Fruit fly (Drosophila melanogaster): ENCODE data around the gene Tudor-SN.

Gene Tudor-SN

dm6 chr3L:264378-265151 lies at the start of gene Tudor-SN, which contains the start of gene mRpL17:
Gene Tudor-SN (minus strand): TSS chr3L:264380.
Gene mRpL17 (plus strand): TSS chr3L:264779.
- TF ChIP-seq CG13123 (GFP tag; optimal IDR thresholded peaks at IDR 0.05) (peak; percentile 52), ATbp (GFP tag; optimal IDR thresholded peaks at IDR 0.05) (no peak), lola (GFP tag; optimal IDR thresholded peaks at IDR 0.05) (peak in 1 of 3 experiments; percentile 55), CG9437 (GFP tag; optimal IDR thresholded peaks at IDR 0.05) (peak; percentile 97), CG8388 (GFP tag; optimal IDR thresholded peaks at IDR 0.05) (peak; percentile 9), CG11456 (GFP tag; IDR thresholded peaks at IDR 0.05) (peak; percentile 64; the same call in 1 of the 3 replicates), tin (GFP tag; optimal IDR thresholded peaks at IDR 0.05) (peak; percentile 30), Rfx (GFP tag; IDR thresholded peaks at IDR 0.05) (peak; percentile 66), zen2 (GFP tag; IDR thresholded peaks at IDR 0.05; ENCODE audit: partially characterized antibody) (peak; percentile 96), zf30C (GFP tag; optimal IDR thresholded peaks at IDR 0.05) (no peak), CG8089 (GFP tag; optimal IDR thresholded peaks at IDR 0.05) (no peak), CG16863 (GFP tag; optimal IDR thresholded peaks at IDR 0.05) (peak; percentile 5), Dip2 (GFP tag; IDR thresholded peaks at IDR 0.05) (no peak), CG9876 (GFP tag; optimal IDR thresholded peaks at IDR 0.05) (no peak), CG15479 (GFP tag; optimal IDR thresholded peaks at IDR 0.05) (no peak), row (GFP tag; IDR thresholded peaks at IDR 0.05) (peak; percentile 78), CG7786 (GFP tag; optimal IDR thresholded peaks at IDR 0.05) (no peak), btn (GFP tag; optimal IDR thresholded peaks at IDR 0.05) (no peak), otp (GFP tag; IDR thresholded peaks at IDR 0.05) (no peak), CG8359 (GFP tag; optimal IDR thresholded peaks at IDR 0.05; ENCODE audit: borderline replicate concordance) (no peak), CG7357 (GFP tag; IDR thresholded peaks at IDR 0.05) (no peak), nmo (GFP tag; optimal IDR thresholded peaks at IDR 0.05) (peak; percentile 63), kni (GFP tag; optimal IDR thresholded peaks at IDR 0.05) (no peak), CG7271 (tag; optimal IDR thresholded peaks at IDR 0.05) (no peak), fd64A (GFP tag; optimal IDR thresholded peaks at IDR 0.05) (no peak), CG6254 (GFP tag; optimal IDR thresholded peaks at IDR 0.05) (peak; percentile 33), CG12744 (GFP tag; optimal IDR thresholded peaks at IDR 0.05) (no peak), lilli (GFP tag; optimal IDR thresholded peaks at IDR 0.05) (peak; percentile 42), slbo (GFP tag; IDR thresholded peaks at IDR 0.05) (peak; percentile 69), NC2α (GFP tag; optimal IDR thresholded peaks at IDR 0.05) (no peak), CG6791 (GFP tag; IDR thresholded peaks at IDR 0.05; ENCODE audit: partially characterized antibody) (peak; percentile 98), CG2129 (GFP tag; IDR thresholded peaks at IDR 0.05; ENCODE audit: partially characterized antibody) (peak; percentile 73), Drgx (GFP tag; IDR thresholded peaks at IDR 0.05) (no peak), CTCF (GFP tag; optimal IDR thresholded peaks at IDR 0.05) (peak; percentile 6), CG9932 (GFP tag; IDR thresholded peaks at IDR 0.05) (peak; percentile 85), Hand (GFP tag; optimal IDR thresholded peaks at IDR 0.05) (no peak), sug (tag; optimal IDR thresholded peaks at IDR 0.05) (peak; percentile 41), Atf6 (GFP tag; IDR thresholded peaks at IDR 0.05) (0 out of 2 replicates have a peak, but pooled peaks have one; percentile 42), CG8924 (tag; optimal IDR thresholded peaks at IDR 0.05) (peak; percentile 30), Max (GFP tag; optimal IDR thresholded peaks at IDR 0.05) (peak; percentile 52), H2.0 (GFP tag; IDR thresholded peaks at IDR 0.05) (no peak; the same call in 1 of the 2 replicates), run (tag; optimal IDR thresholded peaks at IDR 0.05) (no peak), crp (GFP tag; optimal IDR thresholded peaks at IDR 0.05) (peak in 1 of 2 experiments; percentile 83), Mad (GFP tag; optimal IDR thresholded peaks at IDR 0.05) (no peak), disco-r (GFP tag; optimal IDR thresholded peaks at IDR 0.05) (no peak), sna (GFP tag; IDR thresholded peaks at IDR 0.05; ENCODE audit: partially characterized antibody) (peak; percentile 90), CG17385 (GFP tag; optimal IDR thresholded peaks at IDR 0.05) (no peak), tup (GFP tag; optimal IDR thresholded peaks at IDR 0.05) (no peak), CG31365 (tag; optimal IDR thresholded peaks at IDR 0.05) (no peak)
